Worm (Caenorhabditis elegans): ENCODE results near the gene wrt-2.

- TF ChIP-seq nhr-6 (tag; optimal IDR thresholded peaks at IDR 0.05) (peak; percentile 1), ztf-11 (tag; optimal IDR thresholded peaks at IDR 0.05) (no peak), ceh-82 (tag; optimal IDR thresholded peaks at IDR 0.05) (no peak), skn-1 (tag; optimal IDR thresholded peaks at IDR 0.05) (no peak)
Observed at ce11 chrX:3106137-3106536, 12.0 kb upstream of the wrt-2 start, which contains the start of gene K10B3.5.
